Worm (Caenorhabditis elegans) whole organism, L4 larva: ENCODE data around the gene C16A11.4.

ENCODE experiments used
- D1046.2 ChIP-seq: fragments of 200-800 bp; sonication (Bioruptor generic); IDR thresholded peaks from 2 replicates; pipeline ENCODE4 v1.3.6; 2022; ENCODE audit warnings: missing genetic modification characterization, missing compliant biosample characterization
- F10B5.3 ChIP-seq: sonication (generic microtip); optimal IDR thresholded peaks from 2 replicates; lab custom pipeline; 2016; ENCODE audit warnings: mild to moderate bottlenecking, missing genetic modification characterization, missing compliant biosample characterization
- F26F4.8 ChIP-seq: fragments of 200-800 bp; sonication (Bioruptor generic); conservative IDR thresholded peaks from 2 replicates; pipeline ENCODE4 v1.3.6; 2022; ENCODE audit warnings: missing genetic modification characterization, missing compliant biosample characterization
- F44E2.7 ChIP-seq: fragments of 200-800 bp; sonication (Bioruptor generic); IDR thresholded peaks from 2 replicates; pipeline ENCODE4 v2.1.2; 2022; ENCODE audit warnings: missing genetic modification characterization, missing compliant biosample characterization
- F49E8.2 ChIP-seq: sonication (generic microtip); optimal IDR thresholded peaks from 2 replicates; lab custom pipeline; 2016; ENCODE audit warnings: missing compliant biosample characterization, mild to moderate bottlenecking, missing genetic modification characterization, borderline replicate concordance
- R02D3.7 ChIP-seq: fragments of 150-350 bp; sonication (generic microtip); optimal IDR thresholded peaks from 3 replicates; lab custom pipeline; 2014; ENCODE audit warnings: missing biosample characterization, missing genetic modification characterization
- Y48G9A.11 ChIP-seq: fragments of 200-800 bp; sonication (Bioruptor generic); IDR thresholded peaks from 2 replicates; pipeline ENCODE4 v1.3.6; 2022; ENCODE audit warnings: missing genetic modification reagents, missing genetic modification characterization, missing compliant biosample characterization
- Y5F2A.4 ChIP-seq: fragments of 200-800 bp; sonication (Bioruptor generic); optimal IDR thresholded peaks from 2 replicates; lab custom pipeline; 2018; ENCODE audit warnings: mild to moderate bottlenecking, missing genetic modification characterization, missing compliant biosample characterization
- Y75B8A.6 ChIP-seq: fragments of 200-800 bp; sonication (Bioruptor generic); IDR thresholded peaks from 2 replicates; pipeline ENCODE4 v1.3.6; 2022; ENCODE audit warnings: missing genetic modification reagents, missing genetic modification characterization, missing compliant biosample characterization
- aha-1 ChIP-seq: fragments of 150-350 bp; peaks from one replicate; lab custom pipeline; 2014; ENCODE audit warnings: missing biosample characterization, missing genetic modification characterization
- ama-1 ChIP-seq: fragments of 150-350 bp; optimal IDR thresholded peaks from 2 replicates; lab custom pipeline; 2014; ENCODE audit warnings: inconsistent platforms, mixed read lengths
- ceh-44 ChIP-seq: fragments of 200-800 bp; sonication (Bioruptor generic); IDR thresholded peaks from 2 replicates; pipeline ENCODE4 v1.3.6; 2022; ENCODE audit warnings: missing genetic modification reagents, missing genetic modification characterization, missing compliant biosample characterization
- cey-2 ChIP-seq: sonication (generic microtip); optimal IDR thresholded peaks from 3 replicates; lab custom pipeline; 2017; ENCODE audit warnings: missing genetic modification characterization, mild to moderate bottlenecking, missing compliant biosample characterization, antibody characterized with exemption, borderline replicate concordance; ENCODE audit not compliant: insufficient read depth
- dmd-8 ChIP-seq: fragments of 200-800 bp; sonication (Bioruptor generic); IDR thresholded peaks from 2 replicates; pipeline ENCODE4 v1.3.6; 2022; ENCODE audit warnings: missing genetic modification characterization, missing compliant biosample characterization
- duxl-1 ChIP-seq: sonication (generic microtip); optimal IDR thresholded peaks from 2 replicates; lab custom pipeline; 2016; ENCODE audit warnings: mild to moderate bottlenecking, missing genetic modification characterization, moderate library complexity, missing compliant biosample characterization; ENCODE audit not compliant: poor library complexity
- dve-1 ChIP-seq: sonication (generic microtip); optimal IDR thresholded peaks from 2 replicates; lab custom pipeline; 2017; ENCODE audit warnings: antibody characterized with exemption, mild to moderate bottlenecking, missing genetic modification characterization, missing compliant biosample characterization; ENCODE audit not compliant: insufficient read depth
- egl-43 ChIP-seq: fragments of 200-800 bp; sonication (Bioruptor generic); IDR thresholded peaks from 2 replicates; pipeline ENCODE4 v1.3.6; 2022; ENCODE audit warnings: missing genetic modification reagents, missing genetic modification characterization, missing compliant biosample characterization
- hmg-1.1 ChIP-seq: fragments of 200-800 bp; sonication (Bioruptor generic); IDR thresholded peaks from 2 replicates; pipeline ENCODE4 v1.3.6; 2022; ENCODE audit warnings: missing genetic modification reagents, missing genetic modification characterization, missing compliant biosample characterization
- lin-1 ChIP-seq: fragments of 200-800 bp; sonication (Bioruptor generic); IDR thresholded peaks from 2 replicates; pipeline ENCODE4 v1.3.6; 2022; ENCODE audit warnings: missing genetic modification reagents, missing genetic modification characterization, missing compliant biosample characterization
- lin-29 ChIP-seq: fragments of 200-800 bp; sonication (Bioruptor generic); IDR thresholded peaks from 2 replicates; pipeline ENCODE4 v1.3.6; 2022; ENCODE audit warnings: missing genetic modification reagents, missing genetic modification characterization, missing compliant biosample characterization
- lin-39 ChIP-seq: fragments of 150-350 bp; optimal IDR thresholded peaks from 2 replicates; lab custom pipeline; 2014; ENCODE audit warnings: missing biosample characterization, missing genetic modification reagents, missing genetic modification characterization
- lsy-2 ChIP-seq, 2 experiments: fragments of 150-350 bp in 1 of 2; sonication (generic microtip) in 1 of 2; optimal IDR thresholded peaks; 2 replicates each; lab custom pipeline; 2014 to 2017; ENCODE audit warnings: missing biosample characterization in 2 of 2, missing genetic modification characterization in 2 of 2
- madf-9 ChIP-seq: fragments of 200-800 bp; sonication (Bioruptor generic); conservative IDR thresholded peaks from 2 replicates; pipeline ENCODE4 v1.3.6; 2022; ENCODE audit warnings: missing genetic modification reagents, missing genetic modification characterization, missing compliant biosample characterization
- mep-1 ChIP-seq: fragments of 150-350 bp; sonication (generic microtip); optimal IDR thresholded peaks from 3 replicates; lab custom pipeline; 2014; ENCODE audit warnings: missing biosample characterization, missing genetic modification characterization
- nhr-10 ChIP-seq: fragments of 150-350 bp; optimal IDR thresholded peaks from 2 replicates; lab custom pipeline; 2014; ENCODE audit warnings: missing biosample characterization, missing genetic modification characterization
- nhr-111 ChIP-seq: fragments of 200-800 bp; sonication (Bioruptor generic); optimal IDR thresholded peaks from 2 replicates; lab custom pipeline; 2018; ENCODE audit warnings: mild to moderate bottlenecking, missing genetic modification characterization, missing compliant biosample characterization
- nhr-237 ChIP-seq: sonication (generic microtip); optimal IDR thresholded peaks from 2 replicates; lab custom pipeline; 2017; ENCODE audit warnings: missing biosample characterization, missing genetic modification characterization
- nhr-25 ChIP-seq: sonication (generic microtip); optimal IDR thresholded peaks from 2 replicates; lab custom pipeline; 2017; ENCODE audit warnings: missing genetic modification characterization, mild to moderate bottlenecking, missing compliant biosample characterization, antibody characterized with exemption, moderate library complexity, borderline replicate concordance; ENCODE audit not compliant: insufficient read depth
- nhr-28 ChIP-seq: fragments of 150-350 bp; optimal IDR thresholded peaks from 2 replicates; lab custom pipeline; 2014; ENCODE audit warnings: missing biosample characterization, missing genetic modification characterization
- nhr-48 ChIP-seq: sonication (generic microtip); optimal IDR thresholded peaks from 2 replicates; lab custom pipeline; 2016; ENCODE audit warnings: mild to moderate bottlenecking, missing genetic modification characterization, missing compliant biosample characterization
- nhr-6 ChIP-seq: fragments of 150-350 bp; optimal IDR thresholded peaks from 2 replicates; lab custom pipeline; 2014; ENCODE audit warnings: missing biosample characterization, missing genetic modification characterization
- nhr-76 ChIP-seq: fragments of 150-350 bp; optimal IDR thresholded peaks from 2 replicates; lab custom pipeline; 2014; ENCODE audit warnings: missing biosample characterization, missing genetic modification characterization
- nhr-77 ChIP-seq: fragments of 150-350 bp; optimal IDR thresholded peaks from 2 replicates; lab custom pipeline; 2014; ENCODE audit warnings: missing biosample characterization, missing genetic modification characterization
- php-3 ChIP-seq: fragments of 200-800 bp; sonication (Bioruptor generic); IDR thresholded peaks from 2 replicates; pipeline ENCODE4 v1.3.6; 2022; ENCODE audit warnings: missing genetic modification reagents, missing genetic modification characterization, missing compliant biosample characterization
- saeg-2 ChIP-seq: fragments of 200-800 bp; sonication (Bioruptor generic); IDR thresholded peaks from 2 replicates; pipeline ENCODE4 v1.3.6; 2022; ENCODE audit warnings: missing genetic modification reagents, missing genetic modification characterization, missing compliant biosample characterization
- sdz-12 ChIP-seq: fragments of 200-800 bp; sonication (Bioruptor generic); optimal IDR thresholded peaks from 2 replicates; lab custom pipeline; 2018; ENCODE audit warnings: mild to moderate bottlenecking, missing genetic modification characterization, missing compliant biosample characterization
- set-16 ChIP-seq: fragments of 200-800 bp; sonication (Bioruptor generic); IDR thresholded peaks from 2 replicates; pipeline ENCODE4 v1.3.6; 2022; ENCODE audit warnings: missing genetic modification reagents, missing genetic modification characterization, missing compliant biosample characterization
- snpc-1.2 ChIP-seq: fragments of 200-800 bp; sonication (Bioruptor generic); IDR thresholded peaks from 2 replicates; pipeline ENCODE4 v1.3.6; 2022; ENCODE audit warnings: missing genetic modification reagents, missing genetic modification characterization, missing compliant biosample characterization
- spr-3 ChIP-seq: fragments of 200-800 bp; sonication (Bioruptor generic); optimal IDR thresholded peaks from 2 replicates; lab custom pipeline; 2018; ENCODE audit warnings: mild to moderate bottlenecking, missing genetic modification characterization, missing compliant biosample characterization
- unc-39 ChIP-seq: sonication (generic microtip); optimal IDR thresholded peaks from 2 replicates; lab custom pipeline; 2017; ENCODE audit warnings: missing biosample characterization, missing genetic modification characterization
- unc-62 ChIP-seq, 3 experiments: fragments of 150-350 bp in 1 of 3; sonication (generic microtip); optimal IDR thresholded peaks in 2 of 3; peaks in 1 of 3; 1 replicate in 1 of 3; 2 replicates in 2 of 3; lab custom pipeline; 2014 to 2017; ENCODE audit warnings: missing biosample characterization in 3 of 3, missing genetic modification characterization in 3 of 3, missing genetic modification reagents in 3 of 3, missing genotype in 1 of 3
- zag-1 ChIP-seq: fragments of 150-350 bp; optimal IDR thresholded peaks from 2 replicates; lab custom pipeline; 2014; ENCODE audit warnings: missing biosample characterization, missing genetic modification characterization
- zfp-2 ChIP-seq: sonication (generic microtip); optimal IDR thresholded peaks from 2 replicates; lab custom pipeline; 2016; ENCODE audit warnings: mild to moderate bottlenecking, missing genetic modification characterization, missing compliant biosample characterization
- zfp-3 ChIP-seq: fragments of 200-800 bp; sonication (Bioruptor generic); conservative IDR thresholded peaks from 2 replicates; pipeline ENCODE4 v1.3.6; 2022; ENCODE audit warnings: missing genetic modification reagents, missing genetic modification characterization, missing compliant biosample characterization
- zip-11 ChIP-seq: fragments of 200-800 bp; sonication (Bioruptor generic); IDR thresholded peaks from 2 replicates; pipeline ENCODE4 v1.3.6; 2022; ENCODE audit warnings: missing genetic modification characterization, missing compliant biosample characterization
- zip-2 ChIP-seq: fragments of 150-350 bp; optimal IDR thresholded peaks from 2 replicates; lab custom pipeline; 2014; ENCODE audit warnings: missing biosample characterization, missing genetic modification characterization
- ztf-11 ChIP-seq: fragments of 150-350 bp; optimal IDR thresholded peaks from 2 replicates; lab custom pipeline; 2014; ENCODE audit warnings: missing biosample characterization, missing genetic modification characterization

The C16A11.4 gene

DNA sequence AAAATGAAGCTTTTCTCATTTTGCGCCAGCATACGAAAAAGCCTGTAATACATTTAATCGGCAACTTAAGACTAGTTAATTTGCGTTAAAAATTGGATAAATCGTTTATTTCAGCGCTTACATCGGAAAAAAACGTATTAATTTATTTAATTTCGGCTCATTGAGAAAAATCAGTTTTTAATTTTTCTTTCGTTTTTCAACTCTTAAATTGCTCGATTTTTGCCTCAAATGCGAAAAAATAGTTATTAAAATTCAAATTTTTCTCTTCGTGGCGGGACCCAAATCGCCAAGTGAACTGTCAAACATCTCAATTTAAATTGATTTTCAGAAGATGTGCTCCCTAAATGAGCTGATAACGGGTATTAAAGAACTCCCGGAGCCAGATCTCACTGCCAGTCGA is 3.9 kb upstream of the C16A11.4 start, which contains the start of gene C16A11.5:
Gene C16A11.5 (plus strand): TSS at position 323 of the 400 bp plus-strand sequence.
- peak in 1 of 2 experiments; percentile 92 for TF ChIP-seq unc-62 (GFP tag; optimal IDR thresholded peaks at IDR 0.05 in 1 of 2; lab: Kevin White, UChicago)
- no peak for TF ChIP-seq unc-62 (tag; optimal IDR thresholded peaks at IDR 0.05; lab: Kevin White, UChicago)
- peak; percentile 77 for TF ChIP-seq aha-1 (tag; lab: Kevin White, UChicago)
- no peak for TF ChIP-seq ztf-11
- no peak for TF ChIP-seq D1046.2 (GFP tag; lab: Robert Waterston, UW)
- no peak for TF ChIP-seq ceh-44 (GFP tag; lab: Robert Waterston, UW)

ce11 chrII:4228112-4228770 is 1.4 kb downstream of the C16A11.4 start:
- TF ChIP-seq F10B5.3 (tag; lab: Kevin White, UChicago) (no peak), zfp-2 (tag; lab: Kevin White, UChicago) (no peak), nhr-25 (no peak), cey-2 (tag; lab: Kevin White, UChicago) (no peak), zip-2 (tag; lab: Kevin White, UChicago) (no peak), egl-43 (GFP tag; lab: Robert Waterston, UW) (peak; percentile 81), nhr-111 (GFP tag; lab: Kevin White, UChicago) (peak; percentile 33), lsy-2 (tag; optimal IDR thresholded peaks at IDR 0.05; lab: Kevin White, UChicago) (no peak), duxl-1 (tag; lab: Kevin White, UChicago) (no peak), mep-1 (tag; lab: Kevin White, UChicago) (no peak), saeg-2 (GFP tag; lab: Robert Waterston, UW) (0 out of 2 replicates have a peak, but pooled peaks have one; percentile 29), nhr-6 (tag; lab: Kevin White, UChicago) (no peak), R02D3.7 (no peak), Y48G9A.11 (peak; percentile 29; the same call in 1 of the 2 replicates), zfp-3 (GFP tag; lab: Robert Waterston, UW) (no peak), nhr-10 (tag; lab: Kevin White, UChicago) (no peak), sdz-12 (no peak), nhr-237 (no peak), zip-11 (GFP tag; lab: Robert Waterston, UW) (no peak), madf-9 (GFP tag; lab: Robert Waterston, UW) (no peak), unc-39 (tag; lab: Kevin White, UChicago) (no peak), nhr-77 (no peak), nhr-48 (no peak), set-16 (GFP tag; lab: Robert Waterston, UW) (peak; percentile 67), unc-62 (GFP tag; optimal IDR thresholded peaks at IDR 0.05 in 1 of 2; lab: Kevin White, UChicago) (peak in 1 of 2 experiments; percentile 89), unc-62 (tag; optimal IDR thresholded peaks at IDR 0.05; lab: Kevin White, UChicago) (no peak), hmg-1.1 (GFP tag; lab: Robert Waterston, UW) (no peak), dve-1 (tag; lab: Kevin White, UChicago) (no peak), php-3 (GFP tag; lab: Robert Waterston, UW) (peak; percentile 36; the same call in 1 of the 2 replicates), nhr-76 (no peak), snpc-1.2 (GFP tag; lab: Robert Waterston, UW) (peak; percentile 53; the same call in 1 of the 2 replicates), lin-1 (GFP tag; lab: Robert Waterston, UW) (0 out of 2 replicates have a peak, but pooled peaks have one; percentile 21), Y5F2A.4 (GFP tag; lab: Kevin White, UChicago) (no peak), Y75B8A.6 (no peak), ama-1 (lab: Kevin White, UChicago) (no peak), dmd-8 (GFP tag; lab: Robert Waterston, UW) (0 out of 2 replicates have a peak, but pooled peaks have one; percentile 28), lin-29 (GFP tag; lab: Robert Waterston, UW) (no peak), nhr-28 (no peak), F49E8.2 (tag; lab: Kevin White, UChicago) (peak; percentile 20), F44E2.7 (no peak), F26F4.8 (GFP tag; lab: Robert Waterston, UW) (peak; percentile 66; the same call in 1 of the 2 replicates), zag-1 (tag; lab: Kevin White, UChicago) (no peak), spr-3 (no peak), aha-1 (tag; lab: Kevin White, UChicago) (peak; percentile 71), lin-39 (tag; lab: Kevin White, UChicago) (no peak)
